Worm (Caenorhabditis elegans): Measurements from ENCODE around the gene Y82E9BR.14.
"Not testable (repeated sequence)": the region's sequence is repeated elsewhere in the genome, so short reads cannot be mapped to it uniquely, and the experiment has no call there.

Y82E9BR.14 gene

ce11 chrIII:1384694-1385093, 29.2 kb downstream of the Y82E9BR.14 start:
- TF ChIP-seq him-1 (tag; optimal IDR thresholded peaks at IDR 0.05) (no peak), W03F9.2 (tag; optimal IDR thresholded peaks at IDR 0.05) (no peak), dao-5 (tag; optimal IDR thresholded peaks at IDR 0.05) (no peak)

- TF ChIP-seq dao-5 (tag; optimal IDR thresholded peaks at IDR 0.05) (no peak), W03F9.2 (tag; optimal IDR thresholded peaks at IDR 0.05) (no peak), him-1 (tag; optimal IDR thresholded peaks at IDR 0.05) (no peak)
These were observed 29.8 kb downstream of the Y82E9BR.14 start, which contains the start of the genes fbxa-138 and Y82E9BR.5 for ce11 chrIII:1384092-1384491. fbxa-138 (minus strand) TSS chrIII:1384252. Y82E9BR.5 (plus strand) TSS chrIII:1384370.

DNA sequence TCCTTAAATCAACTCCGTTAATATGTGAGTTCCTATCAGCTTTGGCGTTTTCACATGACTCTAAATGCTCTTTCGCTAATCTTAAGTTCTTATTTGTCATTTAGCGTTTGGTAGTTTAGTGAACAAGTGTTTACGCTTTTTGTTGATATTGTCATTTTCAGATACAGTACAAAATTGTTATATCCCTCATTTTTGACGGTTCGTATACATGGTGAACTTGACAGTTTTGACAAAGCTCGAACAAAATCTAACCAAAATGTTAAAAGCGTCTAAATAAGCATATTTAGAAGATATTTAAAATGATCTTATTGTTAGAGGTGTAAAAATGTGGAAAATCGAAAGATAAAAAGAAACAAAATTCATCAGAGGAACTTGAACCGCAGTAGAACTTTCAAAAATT, 30.4 kb downstream of the Y82E9BR.14 start:
- no peak for TF ChIP-seq W03F9.2 (tag; optimal IDR thresholded peaks at IDR 0.05)
- no peak for TF ChIP-seq dao-5 (tag; optimal IDR thresholded peaks at IDR 0.05)
- TF ChIP-seq him-1 (tag; optimal IDR thresholded peaks at IDR 0.05) = no peak

DNA sequence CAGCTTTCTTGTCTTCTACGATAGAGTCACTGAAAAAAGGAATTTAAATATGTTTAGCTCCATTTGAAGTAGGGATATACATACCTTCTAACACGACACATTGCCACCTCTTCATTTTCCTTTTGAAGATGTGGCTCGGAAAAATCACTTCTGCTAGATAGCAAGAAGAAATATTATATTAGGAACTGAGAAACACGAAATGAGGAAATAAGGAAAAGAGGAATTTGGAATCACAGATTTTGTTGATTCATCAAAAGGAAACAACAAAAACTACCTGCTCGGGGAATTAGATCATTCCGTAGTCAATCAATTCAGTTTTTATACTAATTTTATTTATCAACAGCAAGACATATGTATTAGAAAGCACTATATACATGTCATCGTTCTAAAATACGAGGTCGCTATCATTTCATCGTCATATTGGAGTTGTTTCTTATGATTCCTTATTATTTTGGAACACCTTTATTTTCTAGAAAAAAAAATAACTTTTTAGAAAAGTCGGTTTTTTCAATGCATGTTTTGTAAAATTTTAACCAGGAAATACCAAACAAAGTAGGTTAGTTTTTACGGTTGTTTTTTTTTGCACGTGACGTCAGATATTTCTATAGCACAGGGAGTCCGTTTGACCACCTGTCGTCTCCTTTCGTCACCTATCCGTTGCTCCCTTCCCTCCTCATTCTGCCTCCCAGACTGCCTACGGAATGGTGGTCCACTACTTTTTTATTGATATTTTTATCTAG, 33.2 kb downstream of the Y82E9BR.14 start, which contains the start of the genes pals-21 and Y82E9BR.6:
pals-21 (minus strand) TSS at position 101 of the 740 bp plus-strand sequence.
Y82E9BR.6 (plus strand) TSS at position 690 of the 740 bp plus-strand sequence.
- TF ChIP-seq him-1 (tag; optimal IDR thresholded peaks at IDR 0.05) (no peak), W03F9.2 (tag; optimal IDR thresholded peaks at IDR 0.05) (no peak), dao-5 (tag; optimal IDR thresholded peaks at IDR 0.05) (no peak)

- TF ChIP-seq W03F9.2, dao-5, him-1 (tag; optimal IDR thresholded peaks at IDR 0.05): not testable (repeated sequence)
These were observed 36.0 kb downstream of the Y82E9BR.14 start, which contains the start of gene pals-40 for ce11 chrIII:1377903-1378302. pals-40 (minus strand) TSS chrIII:1378003.

- not testable (repeated sequence) for TF ChIP-seq him-1, dao-5, W03F9.2 (tag; optimal IDR thresholded peaks at IDR 0.05)
These were observed 38.4 kb downstream of the Y82E9BR.14 start, which contains the start of gene Y82E9BR.10 for ce11 chrIII:1375491-1375890. Y82E9BR.10 (minus strand) TSS chrIII:1375591.

DNA sequence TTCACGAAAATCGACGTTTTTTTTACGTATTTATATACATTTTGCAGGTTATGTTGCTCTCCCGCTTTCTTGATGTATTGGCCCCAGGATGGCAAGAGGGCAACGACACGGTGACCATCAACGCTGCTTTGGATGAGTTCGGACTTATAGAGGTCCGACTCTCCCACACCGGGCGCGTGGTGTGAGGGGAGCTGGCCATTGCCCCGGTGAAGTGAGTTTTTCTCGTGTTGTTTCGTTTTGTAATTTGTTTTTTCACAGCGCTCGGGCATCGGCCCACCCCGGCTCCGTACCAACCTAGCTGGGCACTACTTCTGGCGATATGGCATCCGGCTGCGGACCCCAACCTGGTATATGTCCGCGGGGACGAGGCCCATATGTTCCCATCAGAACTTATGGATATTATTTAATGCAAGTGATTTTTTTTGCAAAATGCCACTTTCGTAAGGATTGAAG, 39.5 kb downstream of the Y82E9BR.14 start, which contains the start of gene Y82E9BR.20:
Y82E9BR.20 (plus strand) TSS at position 51 of the 453 bp plus-strand sequence.
- TF ChIP-seq him-1 (tag; optimal IDR thresholded peaks at IDR 0.05) = no peak
- TF ChIP-seq dao-5 (tag; optimal IDR thresholded peaks at IDR 0.05) = no peak
- TF ChIP-seq W03F9.2 (tag; optimal IDR thresholded peaks at IDR 0.05) = no peak

DNA sequence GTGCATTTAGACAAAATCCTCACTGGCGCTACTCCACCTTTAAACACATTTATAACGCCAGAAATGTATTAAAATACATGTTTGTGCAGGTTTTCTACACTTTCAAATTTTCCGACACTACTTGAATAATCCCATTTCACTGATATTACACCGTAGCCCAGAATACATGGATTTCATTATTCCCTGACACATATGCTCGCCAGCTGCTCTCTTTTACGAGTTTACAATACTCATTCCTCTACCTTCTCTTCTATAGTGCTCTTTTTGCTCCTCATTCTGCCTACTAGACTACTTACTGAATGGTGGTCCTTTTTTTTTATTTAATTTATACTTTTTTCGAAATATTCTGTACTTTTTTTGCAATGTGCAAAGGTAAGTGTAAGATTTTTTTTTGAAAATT, 41.4 kb downstream of the Y82E9BR.14 start:
- TF ChIP-seq dao-5 (tag; optimal IDR thresholded peaks at IDR 0.05) (no peak), W03F9.2 (tag; optimal IDR thresholded peaks at IDR 0.05) (no peak), him-1 (tag; optimal IDR thresholded peaks at IDR 0.05) (no peak)

DNA sequence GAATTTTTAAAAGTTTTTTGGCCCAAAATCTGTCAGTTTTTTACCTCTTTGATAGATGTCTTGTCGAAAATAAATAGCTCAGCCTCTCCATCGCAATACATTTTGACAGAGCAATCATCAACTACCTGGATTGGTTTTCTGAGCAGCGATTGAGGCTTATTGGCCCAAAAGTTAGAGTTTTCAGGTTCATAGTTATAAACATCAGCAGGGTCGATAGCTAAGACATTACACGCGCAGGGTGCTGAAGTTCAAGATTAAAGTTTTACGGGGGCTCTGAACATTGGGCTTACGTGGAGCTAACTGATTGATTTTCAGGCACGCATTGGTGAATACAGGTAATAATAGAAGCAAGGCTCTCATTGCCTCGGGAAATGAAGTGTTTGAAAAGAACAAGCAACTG, 54.2 kb downstream of the Y82E9BR.14 start, which contains the start of gene Y82E9BR.9:
Y82E9BR.9 (minus strand) TSS at position 101 of the 400 bp plus-strand sequence.
- TF ChIP-seq dao-5 (tag; optimal IDR thresholded peaks at IDR 0.05) (no peak), him-1 (tag; optimal IDR thresholded peaks at IDR 0.05) (no peak), W03F9.2 (tag; optimal IDR thresholded peaks at IDR 0.05) (no peak)

All from whole organism, L4/young adult.